Worm (Caenorhabditis elegans): ENCODE data around the gene C53D6.6.

Gene C53D6.6

DNA sequence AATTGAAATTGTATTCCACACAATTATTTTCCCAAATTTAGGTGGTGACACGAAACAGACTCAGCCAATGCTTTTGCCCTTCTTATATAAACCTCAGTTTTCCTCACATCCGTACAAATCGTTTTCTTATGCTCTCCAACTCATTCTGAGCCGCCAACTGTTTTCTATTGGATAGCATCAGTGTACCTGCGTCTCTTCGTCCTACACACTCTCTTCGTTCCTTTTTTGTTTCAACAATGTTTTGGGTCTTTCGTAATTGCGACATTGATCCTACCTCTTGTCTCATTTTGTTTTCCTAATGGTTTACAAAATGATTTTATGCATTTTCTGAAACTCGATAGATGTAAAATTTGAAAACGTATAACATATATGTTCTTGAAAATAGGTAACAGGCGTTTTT lies 46.9 kb upstream of the C53D6.6 start:
- TF ChIP-seq unc-130 (tag; optimal IDR thresholded peaks at IDR 0.05) (peak; percentile 19), nhr-71 (tag; optimal IDR thresholded peaks at IDR 0.05) (peak; percentile 57), nhr-12 (tag; optimal IDR thresholded peaks at IDR 0.05) (no peak), nhr-19 (GFP tag; conservative IDR thresholded peaks at IDR 0.05) (peak; percentile 18; the same call in 1 of the 2 replicates), efl-1 (optimal IDR thresholded peaks at IDR 0.05) (peak in 1 of 2 experiments; percentile 9), efl-1 (GFP tag; optimal IDR thresholded peaks at IDR 0.05 in 1 of 2) (no peak), lin-14 (GFP tag; optimal IDR thresholded peaks at IDR 0.05) (peak; percentile 24), mef-2 (tag; optimal IDR thresholded peaks at IDR 0.05) (no peak), ceh-63 (GFP tag; optimal IDR thresholded peaks at IDR 0.05) (no peak), ets-5 (GFP tag; IDR thresholded peaks at IDR 0.05) (no peak), rnt-1 (tag; optimal IDR thresholded peaks at IDR 0.05) (peak; percentile 78), efl-3 (GFP tag; optimal IDR thresholded peaks at IDR 0.05) (no peak), nhr-76 (tag; optimal IDR thresholded peaks at IDR 0.05) (no peak), irx-1 (tag; optimal IDR thresholded peaks at IDR 0.05) (no peak), mdl-1 (tag; optimal IDR thresholded peaks at IDR 0.05) (no peak), alr-1 (tag; optimal IDR thresholded peaks at IDR 0.05; ENCODE audit: borderline replicate concordance) (no peak), nhr-84 (tag; optimal IDR thresholded peaks at IDR 0.05) (no peak), zip-4 (GFP tag; optimal IDR thresholded peaks at IDR 0.05) (no peak), unc-98 (GFP tag; IDR thresholded peaks at IDR 0.05) (no peak), lsy-2 (tag; optimal IDR thresholded peaks at IDR 0.05) (no peak), nhr-85 (tag) (no peak), C34B4.2 (tag; optimal IDR thresholded peaks at IDR 0.05) (no peak), sup-37 (GFP tag; optimal IDR thresholded peaks at IDR 0.05) (no peak), dsc-1 (tag; optimal IDR thresholded peaks at IDR 0.05) (peak; percentile 12), nhr-90 (tag; optimal IDR thresholded peaks at IDR 0.05; ENCODE audit: poor library complexity) (no peak), grh-1 (GFP tag; IDR thresholded peaks at IDR 0.05) (no peak), ztf-11 (tag; optimal IDR thresholded peaks at IDR 0.05) (no peak), nhr-77 (tag; optimal IDR thresholded peaks at IDR 0.05) (no peak), zag-1 (tag; optimal IDR thresholded peaks at IDR 0.05) (no peak), ama-1 (optimal IDR thresholded peaks at IDR 0.05) (no peak), snpc-4 (tag; optimal IDR thresholded peaks at IDR 0.05) (no peak), tlp-1 (tag; optimal IDR thresholded peaks at IDR 0.05) (no peak), elt-3 (tag; optimal IDR thresholded peaks at IDR 0.05) (no peak), lir-3 (tag; optimal IDR thresholded peaks at IDR 0.05; ENCODE audit: poor library complexity) (no peak), C04F5.9 (tag; optimal IDR thresholded peaks at IDR 0.05) (no peak), pag-3 (tag; optimal IDR thresholded peaks at IDR 0.05; ENCODE audit: borderline replicate concordance, insufficient read depth) (no peak), egl-13 (tag; optimal IDR thresholded peaks at IDR 0.05) (no peak), snu-23 (GFP tag; optimal IDR thresholded peaks at IDR 0.05) (peak; percentile 20), isw-1 (GFP tag; IDR thresholded peaks at IDR 0.05) (no peak), hlh-17 (GFP tag; optimal IDR thresholded peaks at IDR 0.05; ENCODE audit: borderline replicate concordance) (no peak), nhr-47 (tag; optimal IDR thresholded peaks at IDR 0.05) (no peak), skn-1 (tag; optimal IDR thresholded peaks at IDR 0.05) (no peak), Y116A8C.19 (tag; optimal IDR thresholded peaks at IDR 0.05; ENCODE audit: borderline replicate concordance) (no peak), nhr-237 (tag; optimal IDR thresholded peaks at IDR 0.05) (no peak)

DNA sequence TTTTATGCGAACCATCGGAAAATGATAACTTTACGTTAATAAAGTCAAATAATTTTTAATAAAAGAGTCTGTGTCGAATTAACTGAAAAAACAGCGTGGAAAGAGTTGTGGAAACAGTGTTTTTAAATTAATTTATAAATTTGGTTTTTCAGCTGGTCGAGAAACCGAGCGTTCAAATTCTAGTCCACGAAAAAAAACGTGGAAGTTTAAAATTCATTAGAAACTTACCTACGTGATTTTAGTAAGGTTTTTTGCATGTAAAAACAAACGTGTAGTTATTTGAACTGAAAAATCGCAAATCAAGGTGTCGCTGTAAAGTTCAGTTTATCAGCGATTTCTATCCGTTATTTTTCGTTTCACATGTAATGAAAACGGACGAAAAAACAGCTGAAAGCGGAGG lies 46.0 kb upstream of the C53D6.6 start, which contains the start of gene mans-4:
mans-4 (minus strand) TSS at position 101 of the 400 bp plus-strand sequence.
- no peak for TF ChIP-seq nhr-84 (tag; optimal IDR thresholded peaks at IDR 0.05)
- TF ChIP-seq blmp-1 (tag; optimal IDR thresholded peaks at IDR 0.05) = no peak
- TF ChIP-seq efl-1 (optimal IDR thresholded peaks at IDR 0.05) = no peak
- peak; percentile 3 to 88 for TF ChIP-seq efl-1 (GFP tag; optimal IDR thresholded peaks at IDR 0.05 in 1 of 2)
- TF ChIP-seq nhr-28 (tag; optimal IDR thresholded peaks at IDR 0.05) = no peak
- TF ChIP-seq dpl-1 (GFP tag; optimal IDR thresholded peaks at IDR 0.05) = peak in 1 of 3 experiments; percentile 14
- no peak for TF ChIP-seq lin-15B (tag; optimal IDR thresholded peaks at IDR 0.05)
- no peak for TF ChIP-seq fkh-8 (tag; optimal IDR thresholded peaks at IDR 0.05)

Measured in whole organism, L1 larva.